Worm (Caenorhabditis elegans): ENCODE measurements around the gene D1086.9.

ce11 chrV:14136152-14136551 lies 32.1 kb downstream of the D1086.9 start:
- peak; percentile 31 for TF ChIP-seq zag-1 (tag; optimal IDR thresholded peaks at IDR 0.05)
- peak; percentile 69 for TF ChIP-seq unc-55 (GFP tag; optimal IDR thresholded peaks at IDR 0.05)
- TF ChIP-seq nhr-6 (tag; optimal IDR thresholded peaks at IDR 0.05): no peak
- TF ChIP-seq nhr-77 (tag; optimal IDR thresholded peaks at IDR 0.05): no peak
- TF ChIP-seq nhr-21 (tag; optimal IDR thresholded peaks at IDR 0.05): peak; percentile 63
- no peak for TF ChIP-seq skn-1 (tag; optimal IDR thresholded peaks at IDR 0.05)
- TF ChIP-seq unc-62 (GFP tag; optimal IDR thresholded peaks at IDR 0.05): no peak
- peak; percentile 76 for TF ChIP-seq egl-27 (tag; optimal IDR thresholded peaks at IDR 0.05)
- peak; percentile 12 for TF ChIP-seq snpc-4 (tag; optimal IDR thresholded peaks at IDR 0.05)
